Fruit fly (Drosophila melanogaster): ENCODE data around the gene CG32625.

The CG32625 gene

DNA sequence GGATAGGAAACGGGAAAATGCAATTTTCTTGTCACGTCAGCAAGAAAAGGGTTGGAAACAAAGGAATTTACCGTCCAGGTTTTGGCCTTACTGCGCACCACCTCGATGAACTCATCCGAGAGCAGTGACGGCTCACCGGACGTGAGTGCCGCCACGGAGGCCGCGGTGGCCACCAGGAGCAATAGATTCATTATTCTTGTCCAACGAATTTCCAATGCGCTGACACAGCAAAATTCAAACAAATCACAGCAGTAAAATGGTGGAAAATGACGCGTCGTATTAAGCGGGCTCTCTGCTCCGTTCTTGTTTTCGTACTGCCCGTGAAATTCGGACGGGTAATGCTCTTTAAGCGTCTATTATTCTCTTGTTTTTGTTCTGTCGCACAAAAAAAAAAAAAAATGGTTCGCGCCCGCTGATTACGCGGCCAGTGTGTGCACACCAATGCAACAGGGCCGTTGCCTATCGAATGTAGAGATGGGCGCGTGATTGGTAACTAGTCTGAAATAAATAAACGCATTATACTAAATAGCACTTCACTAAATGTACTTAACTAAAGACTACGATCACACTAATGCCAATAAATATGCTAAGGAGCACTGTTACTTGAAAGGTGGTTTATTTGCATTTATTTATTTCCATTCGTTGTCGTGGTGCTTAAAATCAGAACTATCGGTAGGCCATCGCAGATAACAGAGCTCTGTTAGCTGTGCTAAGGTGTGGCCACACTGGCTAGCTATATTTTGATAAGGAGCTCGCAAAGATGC, 25.3 kb upstream of the CG32625 start, which contains the start of the genes CtsB and amrt (continued):
- peak; percentile 55 for TF ChIP-seq CG3032 (tag; optimal IDR thresholded peaks at IDR 0.05)
- peak; percentile 81; the same call in 2 of the 3 replicates for TF ChIP-seq CG6163 (GFP tag; IDR thresholded peaks at IDR 0.05)
- no peak for TF ChIP-seq fd85E (GFP tag; optimal IDR thresholded peaks at IDR 0.05)
- TF ChIP-seq lz (GFP tag; optimal IDR thresholded peaks at IDR 0.05) = peak; percentile 72
- TF ChIP-seq CG11902 (GFP tag; optimal IDR thresholded peaks at IDR 0.05) = no peak
- peak; percentile 32 for TF ChIP-seq Lpt (GFP tag; optimal IDR thresholded peaks at IDR 0.05)
- TF ChIP-seq vri (GFP tag; optimal IDR thresholded peaks at IDR 0.05) = peak; percentile 43
- peak; percentile 3 for TF ChIP-seq fd59A (GFP tag; optimal IDR thresholded peaks at IDR 0.05)
- peak; percentile 62 for TF ChIP-seq Met (GFP tag; optimal IDR thresholded peaks at IDR 0.05)
- peak; percentile 67 for TF ChIP-seq Eip75B (GFP tag; optimal IDR thresholded peaks at IDR 0.05)
- peak; percentile 72 for TF ChIP-seq pdm3 (GFP tag; optimal IDR thresholded peaks at IDR 0.05)
- peak; percentile 70 for TF ChIP-seq CG6808 (GFP tag; optimal IDR thresholded peaks at IDR 0.05)
- peak; percentile 53 for TF ChIP-seq cyc (GFP tag; optimal IDR thresholded peaks at IDR 0.05)
- TF ChIP-seq Sox15 (GFP tag; optimal IDR thresholded peaks at IDR 0.05) = peak; percentile 36
- peak; percentile 12 for TF ChIP-seq CG8632 (GFP tag; optimal IDR thresholded peaks at IDR 0.05)

DNA sequence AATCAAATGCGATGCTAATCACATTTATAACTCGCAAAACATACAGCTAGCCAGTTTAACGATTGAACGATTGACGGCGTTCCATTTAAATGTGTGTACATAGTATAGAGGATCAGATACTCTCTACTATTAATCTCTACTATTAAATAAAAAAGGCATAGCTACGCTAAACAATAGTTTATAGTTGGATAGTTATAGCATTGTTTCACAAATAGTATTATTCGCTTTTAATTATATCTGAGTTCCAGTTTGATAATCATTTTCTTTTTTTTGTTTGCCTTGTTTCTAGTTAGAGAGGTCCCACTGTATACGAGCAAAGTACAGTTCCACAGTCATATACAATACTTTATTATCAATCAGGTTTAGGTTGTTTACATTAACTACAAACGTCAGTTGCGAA, 23.1 kb upstream of the CG32625 start:
- peak; percentile 83 for TF ChIP-seq CG6276 (GFP tag; optimal IDR thresholded peaks at IDR 0.05)
- peak; percentile 26 for TF ChIP-seq fkh (GFP tag; optimal IDR thresholded peaks at IDR 0.05)
- TF ChIP-seq CG15336 (GFP tag; IDR thresholded peaks at IDR 0.05) = peak; percentile 58; the same call in 1 of the 2 replicates
- peak; percentile 72 for TF ChIP-seq Eip78C (GFP tag)
- TF ChIP-seq Sox14 (GFP tag; optimal IDR thresholded peaks at IDR 0.05) = peak; percentile 8
- no peak for TF ChIP-seq Hr4 (GFP tag; optimal IDR thresholded peaks at IDR 0.05)
- TF ChIP-seq dsx (GFP tag; optimal IDR thresholded peaks at IDR 0.05; ENCODE audit: poor library complexity, severe bottlenecking) = no peak
- peak; percentile 39 for TF ChIP-seq CG10669 (GFP tag; optimal IDR thresholded peaks at IDR 0.05)
- TF ChIP-seq Met (GFP tag; optimal IDR thresholded peaks at IDR 0.05) = no peak
- no peak for TF ChIP-seq Smox (GFP tag; optimal IDR thresholded peaks at IDR 0.05)
- TF ChIP-seq CG8632 (GFP tag; optimal IDR thresholded peaks at IDR 0.05) = no peak
- no peak for TF ChIP-seq OdsH (GFP tag; optimal IDR thresholded peaks at IDR 0.05)
- no peak for TF ChIP-seq achi (GFP tag; optimal IDR thresholded peaks at IDR 0.05)
- TF ChIP-seq CG3032 (tag; optimal IDR thresholded peaks at IDR 0.05) = peak; percentile 25

DNA sequence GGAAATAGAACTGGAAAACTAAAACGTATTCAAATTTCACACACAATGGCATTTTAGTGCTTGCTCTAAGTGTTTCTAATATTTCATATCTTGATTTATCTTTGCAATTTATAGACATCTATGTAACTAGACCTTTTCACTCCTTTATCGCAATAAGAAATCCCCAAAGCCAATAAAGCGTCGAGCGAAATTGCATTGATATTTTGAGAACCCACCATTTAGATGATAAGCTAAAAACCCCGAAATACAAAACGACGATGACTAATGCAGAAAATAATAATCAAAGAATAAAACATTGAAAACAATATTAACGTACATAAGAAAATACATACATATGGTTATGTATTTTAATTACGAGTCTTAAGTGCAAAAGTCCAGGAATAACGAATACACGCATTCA, 21.9 kb upstream of the CG32625 start:
- no peak for TF ChIP-seq Hr38 (GFP tag; optimal IDR thresholded peaks at IDR 0.05)
- TF ChIP-seq CG6808 (GFP tag; optimal IDR thresholded peaks at IDR 0.05) = no peak
- no peak for TF ChIP-seq CG10669 (GFP tag; optimal IDR thresholded peaks at IDR 0.05)
- TF ChIP-seq CG6276 (GFP tag; optimal IDR thresholded peaks at IDR 0.05) = no peak
- TF ChIP-seq ss (GFP tag; optimal IDR thresholded peaks at IDR 0.05) = no peak
- TF ChIP-seq CG11762 (GFP tag; optimal IDR thresholded peaks at IDR 0.05; ENCODE audit: insufficient read depth) = no peak
- TF ChIP-seq CG7368 (GFP tag; optimal IDR thresholded peaks at IDR 0.05) = no peak
- TF ChIP-seq cyc (GFP tag; optimal IDR thresholded peaks at IDR 0.05) = no peak

DNA sequence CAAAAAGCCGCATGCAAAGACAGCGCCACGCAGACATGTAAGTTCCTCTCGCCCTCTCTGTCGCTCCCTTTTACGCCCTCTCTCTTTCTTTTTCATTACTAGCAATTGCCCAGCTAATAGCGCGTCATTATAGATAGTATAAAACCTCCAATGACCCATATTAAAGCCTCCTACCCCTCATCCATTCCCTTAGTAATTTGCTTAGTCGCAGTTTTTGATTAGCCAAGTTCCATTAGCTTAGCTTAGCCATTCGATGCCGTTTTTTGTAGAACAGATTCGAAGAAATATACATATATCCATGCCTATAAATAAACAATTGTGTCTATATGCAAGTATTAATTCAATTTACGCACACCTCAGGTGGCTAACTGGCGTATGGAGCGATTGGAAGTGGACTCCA, 14.1 kb upstream of the CG32625 start:
- TF ChIP-seq CG6792 (GFP tag; optimal IDR thresholded peaks at IDR 0.05) = no peak
- no peak for TF ChIP-seq CG10631 (GFP tag; optimal IDR thresholded peaks at IDR 0.05)
- TF ChIP-seq CG16779 (tag; optimal IDR thresholded peaks at IDR 0.05) = no peak
- TF ChIP-seq spab (GFP tag; optimal IDR thresholded peaks at IDR 0.05) = no peak
- TF ChIP-seq CG11294 (GFP tag; IDR thresholded peaks at IDR 0.05) = no peak
- TF ChIP-seq CG11762 (GFP tag; optimal IDR thresholded peaks at IDR 0.05; ENCODE audit: insufficient read depth) = no peak
